Worm (Caenorhabditis elegans) whole organism, L2 larva: ENCODE results near the gene cpr-5.

Experiments used
- dmd-4 ChIP-seq: sonication (generic microtip); optimal IDR thresholded peaks from 2 replicates; lab custom pipeline; 2017; ENCODE audit warnings: missing biosample characterization, missing genetic modification characterization
- elt-3 ChIP-seq: sonication (generic microtip); optimal IDR thresholded peaks from 2 replicates; lab custom pipeline; 2017; ENCODE audit warnings: missing biosample characterization, missing genetic modification characterization
- lin-13 ChIP-seq: fragments of 150-350 bp; optimal IDR thresholded peaks from 2 replicates; lab custom pipeline; 2014; ENCODE audit warnings: missing biosample characterization, missing genetic modification reagents, missing genetic modification characterization
- snpc-4 ChIP-seq: fragments of 150-350 bp; optimal IDR thresholded peaks from 2 replicates; lab custom pipeline; 2014; ENCODE audit warnings: missing biosample characterization, missing genetic modification characterization
- unc-39 ChIP-seq: fragments of 150-350 bp; optimal IDR thresholded peaks from 2 replicates; lab custom pipeline; 2014; ENCODE audit warnings: missing biosample characterization, missing genetic modification characterization

- TF ChIP-seq elt-3 (tag; lab: Kevin White, UChicago) = no peak
- no peak for TF ChIP-seq snpc-4 (tag; lab: Kevin White, UChicago)
- no peak for TF ChIP-seq unc-39 (tag; lab: Kevin White, UChicago)
- no peak for TF ChIP-seq lin-13 (GFP tag; lab: Kevin White, UChicago)
- TF ChIP-seq dmd-4 (tag; lab: Kevin White, UChicago) = no peak
These were observed 31.4 kb upstream of the cpr-5 start, which contains the start of gene ptr-16 for ce11 chrV:1165090-1165761.
